Fruit fly (Drosophila melanogaster): Measurements from ENCODE around the gene Rtel1.

Gene Rtel1

DNA sequence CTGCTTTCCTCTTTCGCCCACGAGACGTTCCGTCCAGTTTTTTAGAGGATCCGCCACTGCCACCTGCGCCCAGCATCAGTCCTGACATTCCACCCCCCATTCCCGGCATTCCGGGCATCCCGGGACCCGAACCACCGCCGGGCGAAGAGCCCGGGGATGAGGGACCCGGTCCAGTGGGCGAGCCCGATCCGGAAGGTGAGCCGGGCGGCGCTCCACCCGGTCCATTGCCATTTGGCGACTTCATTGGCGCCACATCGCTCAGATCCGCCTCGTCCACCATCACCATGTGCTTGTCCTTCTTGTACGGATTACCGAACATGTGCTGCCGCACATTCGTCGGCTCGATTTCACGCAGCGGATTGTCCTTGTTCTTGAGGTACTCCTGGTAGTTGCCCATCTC, 5.9 kb upstream of the Rtel1 start:
- peak; percentile 88 for TF ChIP-seq Dfd (GFP tag; optimal IDR thresholded peaks at IDR 0.05)
- TF ChIP-seq Hnf4 (GFP tag; optimal IDR thresholded peaks at IDR 0.05): no peak
- TF ChIP-seq sv (GFP tag; optimal IDR thresholded peaks at IDR 0.05): no peak

DNA sequence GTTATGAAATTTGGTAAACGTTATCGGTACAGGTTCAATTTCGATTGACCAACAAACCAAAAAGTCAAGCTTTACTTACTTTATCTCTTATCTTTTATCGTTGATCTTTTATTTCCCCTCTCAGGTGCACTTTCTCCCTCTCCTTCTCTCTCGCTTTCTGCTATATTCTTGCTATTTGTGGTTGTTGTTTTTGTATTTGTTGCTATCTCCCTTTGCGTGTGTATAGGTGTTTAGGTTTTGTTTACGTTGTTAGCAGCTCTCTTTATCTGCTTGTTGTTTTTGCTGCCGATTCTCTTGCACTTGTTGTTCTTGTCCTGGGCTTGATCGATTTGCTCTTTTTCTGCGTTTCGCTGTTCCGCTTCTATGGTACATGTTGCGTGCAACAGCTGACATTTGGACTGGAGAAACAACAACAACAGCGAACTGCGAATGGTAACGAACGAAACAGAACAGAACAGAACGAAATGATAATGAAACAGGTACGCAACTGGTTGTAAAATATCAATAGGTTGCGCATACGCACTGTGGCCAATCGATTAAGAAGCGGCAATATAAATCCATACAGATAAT, 3.2 kb upstream of the Rtel1 start:
- TF ChIP-seq Hr83 (GFP tag; optimal IDR thresholded peaks at IDR 0.05; ENCODE audit: poor library complexity, severe bottlenecking) (no peak), sv (GFP tag; optimal IDR thresholded peaks at IDR 0.05) (no peak), psq (GFP tag; optimal IDR thresholded peaks at IDR 0.05) (peak; percentile 28), woc (GFP tag; optimal IDR thresholded peaks at IDR 0.05) (no peak)

DNA sequence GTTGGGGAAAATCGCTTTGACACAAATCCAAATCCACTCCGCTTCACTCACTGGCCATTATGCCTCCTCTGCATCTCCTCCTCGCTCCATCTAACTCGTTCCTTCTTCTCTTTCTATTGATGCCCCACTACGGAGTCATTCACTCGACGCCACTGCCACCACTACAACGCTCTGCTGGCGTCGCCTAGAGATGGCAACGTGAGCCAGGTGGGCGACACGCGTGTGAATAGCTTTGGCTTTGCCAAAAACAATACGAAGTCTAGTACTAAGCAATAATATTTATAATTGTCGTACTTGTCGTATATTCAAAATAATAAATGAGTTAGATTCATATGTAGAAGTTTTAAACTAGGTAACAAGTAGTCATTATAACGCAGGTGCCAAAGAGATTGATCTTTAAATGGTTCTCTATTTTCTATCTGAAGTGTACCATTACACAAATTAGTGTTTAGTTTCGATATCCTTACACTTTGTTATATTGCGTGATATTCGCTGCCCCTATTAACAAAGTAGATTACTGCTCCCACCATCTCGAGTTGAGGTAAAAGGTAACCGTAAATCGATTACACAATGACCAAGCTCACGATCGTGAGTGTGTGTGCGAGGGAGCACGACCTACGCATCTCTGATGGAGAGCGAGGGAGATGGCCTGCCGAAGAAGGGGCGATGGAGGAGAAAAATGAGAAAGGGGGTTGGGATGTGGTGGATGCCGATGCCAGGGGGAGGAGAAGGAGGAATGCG, 2.4 kb upstream of the Rtel1 start:
- peak; percentile 13 for TF ChIP-seq rgr (GFP tag; optimal IDR thresholded peaks at IDR 0.05)
- TF ChIP-seq jim (GFP tag; optimal IDR thresholded peaks at IDR 0.05): no peak
- peak; percentile 8 for TF ChIP-seq fru (GFP tag; optimal IDR thresholded peaks at IDR 0.05)
- TF ChIP-seq dmrt93B (GFP tag; optimal IDR thresholded peaks at IDR 0.05): no peak
- peak; percentile 44 for TF ChIP-seq br (GFP tag; optimal IDR thresholded peaks at IDR 0.05)
- peak; percentile 29 for TF ChIP-seq Hr83 (GFP tag; optimal IDR thresholded peaks at IDR 0.05; ENCODE audit: poor library complexity, severe bottlenecking)
- TF ChIP-seq pan (optimal IDR thresholded peaks at IDR 0.05): no peak
- peak in 1 of 2 experiments; percentile 39 for TF ChIP-seq foxo (GFP tag; optimal IDR thresholded peaks at IDR 0.05)
- peak; percentile 13 for TF ChIP-seq ey (GFP tag; optimal IDR thresholded peaks at IDR 0.05)
- peak; percentile 23 for TF ChIP-seq h (GFP tag; optimal IDR thresholded peaks at IDR 0.05)
- no peak for TF ChIP-seq OdsH (GFP tag; optimal IDR thresholded peaks at IDR 0.05)
- peak; percentile 74 for TF ChIP-seq woc (GFP tag; optimal IDR thresholded peaks at IDR 0.05)
- TF ChIP-seq Dif (GFP tag; optimal IDR thresholded peaks at IDR 0.05; ENCODE audit: partially characterized antibody): no peak

DNA sequence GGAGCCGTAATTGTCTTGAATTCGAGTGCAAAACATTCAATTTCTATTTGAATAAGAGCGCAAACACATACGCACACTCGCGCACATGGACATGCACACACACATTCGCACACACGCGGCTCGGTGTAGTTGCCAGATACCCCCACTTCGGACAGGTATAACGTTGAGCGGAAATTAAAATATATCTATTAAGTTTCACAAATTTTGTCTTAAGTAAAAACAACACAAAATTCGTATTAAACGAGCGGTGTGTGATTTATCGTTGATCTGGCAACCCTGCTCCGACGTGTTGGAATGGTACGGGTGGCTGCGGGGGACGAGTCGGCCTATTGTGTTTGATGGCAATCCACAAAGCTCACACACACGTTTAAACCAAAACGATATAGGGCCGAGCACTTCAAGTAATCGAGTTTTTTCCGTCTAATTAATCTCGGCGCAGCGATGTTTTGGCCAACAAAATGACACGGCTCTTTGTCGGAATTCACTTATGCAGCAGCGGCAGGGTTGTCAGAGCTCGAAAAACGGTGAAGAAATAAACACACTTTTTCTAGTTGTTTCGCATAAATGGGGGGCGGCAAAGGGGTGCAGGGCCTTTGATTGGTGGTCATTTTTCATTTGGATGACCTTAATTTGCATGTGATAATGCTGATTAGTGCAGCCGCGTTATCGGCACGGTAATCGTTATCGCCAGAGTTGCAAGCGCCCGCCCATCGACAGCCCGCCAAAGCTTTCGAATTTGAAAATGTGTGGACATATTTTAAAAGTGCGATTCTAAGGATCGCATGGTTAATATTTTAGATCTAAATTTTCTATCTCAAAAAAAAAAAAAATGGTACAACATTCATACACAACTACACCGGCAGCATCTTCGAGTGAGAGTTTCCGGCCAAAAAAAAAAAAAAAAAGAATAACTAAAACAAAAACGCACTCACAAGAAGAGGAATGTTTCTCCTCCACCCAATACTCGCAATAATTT, 1.4 kb upstream of the Rtel1 start:
- TF ChIP-seq dmrt93B (GFP tag; optimal IDR thresholded peaks at IDR 0.05): peak; percentile 67
- peak; percentile 64 for TF ChIP-seq sv (GFP tag; optimal IDR thresholded peaks at IDR 0.05)
- TF ChIP-seq dl (GFP tag; optimal IDR thresholded peaks at IDR 0.05; ENCODE audit: insufficient read depth in 1 of 2, partially characterized antibody in 2 of 2): no peak
- no peak for TF ChIP-seq N (GFP tag; optimal IDR thresholded peaks at IDR 0.05)
- no peak for TF ChIP-seq Dif (GFP tag; optimal IDR thresholded peaks at IDR 0.05; ENCODE audit: partially characterized antibody)
- peak in 1 of 2 experiments; percentile 88 for TF ChIP-seq foxo (GFP tag; optimal IDR thresholded peaks at IDR 0.05)
- peak; percentile 72 for TF ChIP-seq sage (GFP tag; optimal IDR thresholded peaks at IDR 0.05)
- peak; percentile 87 for TF ChIP-seq h (GFP tag; optimal IDR thresholded peaks at IDR 0.05)
- no peak for TF ChIP-seq CrebA (GFP tag; optimal IDR thresholded peaks at IDR 0.05; ENCODE audit: borderline replicate concordance)
- no peak for TF ChIP-seq brk (GFP tag; optimal IDR thresholded peaks at IDR 0.05)
- TF ChIP-seq usp (GFP tag; optimal IDR thresholded peaks at IDR 0.05): no peak
- TF ChIP-seq rgr (GFP tag; optimal IDR thresholded peaks at IDR 0.05): peak; percentile 87
- peak; percentile 82 for TF ChIP-seq CG32264 (GFP tag; optimal IDR thresholded peaks at IDR 0.05)
- peak; percentile 83 for TF ChIP-seq fru (GFP tag; optimal IDR thresholded peaks at IDR 0.05)
- no peak for TF ChIP-seq Hr78 (GFP tag; optimal IDR thresholded peaks at IDR 0.05)
- no peak for TF ChIP-seq Rel (GFP tag; optimal IDR thresholded peaks at IDR 0.05)
- peak; percentile 54 for TF ChIP-seq Rel (tag; optimal IDR thresholded peaks at IDR 0.05)
- peak; percentile 75 for TF ChIP-seq OdsH (GFP tag; optimal IDR thresholded peaks at IDR 0.05)
- peak; percentile 89 for TF ChIP-seq ey (GFP tag; optimal IDR thresholded peaks at IDR 0.05)
- peak; percentile 84 for TF ChIP-seq Hnf4 (GFP tag; optimal IDR thresholded peaks at IDR 0.05)
- TF ChIP-seq Jra (GFP tag; optimal IDR thresholded peaks at IDR 0.05): peak; percentile 59
- TF ChIP-seq jim (GFP tag; optimal IDR thresholded peaks at IDR 0.05): peak; percentile 51
- TF ChIP-seq HLH106 (tag; optimal IDR thresholded peaks at IDR 0.05): peak; percentile 85
- no peak for TF ChIP-seq Myc (optimal IDR thresholded peaks at IDR 0.05)
- peak; percentile 70 for TF ChIP-seq Sp1 (GFP tag; optimal IDR thresholded peaks at IDR 0.05)
- no peak for TF ChIP-seq Vsx2 (GFP tag; optimal IDR thresholded peaks at IDR 0.05; ENCODE audit: partially characterized antibody)
- TF ChIP-seq CG9705 (GFP tag; optimal IDR thresholded peaks at IDR 0.05): peak; percentile 68
- TF ChIP-seq lola (GFP tag; optimal IDR thresholded peaks at IDR 0.05): peak; percentile 81
- TF ChIP-seq psq (GFP tag; optimal IDR thresholded peaks at IDR 0.05): peak; percentile 52
- peak; percentile 48 for TF ChIP-seq Mio (GFP tag; optimal IDR thresholded peaks at IDR 0.05)
- peak; percentile 86 for TF ChIP-seq br (GFP tag; optimal IDR thresholded peaks at IDR 0.05)
- TF ChIP-seq Abd-B (GFP tag; optimal IDR thresholded peaks at IDR 0.05): no peak
- TF ChIP-seq Hr83 (GFP tag; optimal IDR thresholded peaks at IDR 0.05; ENCODE audit: poor library complexity, severe bottlenecking): peak; percentile 54
- no peak for TF ChIP-seq Dfd (GFP tag; optimal IDR thresholded peaks at IDR 0.05)
